Worm (Caenorhabditis elegans) whole organism, L2 larva: ENCODE results near the gene nhr-119.

Experiments
- aly-2 ChIP-seq: fragments of 150-350 bp; optimal IDR thresholded peaks from 2 replicates; lab custom pipeline; 2014; ENCODE audit warnings: missing biosample characterization, missing genetic modification characterization
- ama-1 ChIP-seq: fragments of 150-350 bp; optimal IDR thresholded peaks from 2 replicates; lab custom pipeline; 2018; ENCODE audit warnings: inconsistent platforms
- blmp-1 ChIP-seq: sonication (generic microtip); optimal IDR thresholded peaks from 2 replicates; lab custom pipeline; 2017; ENCODE audit warnings: missing genetic modification characterization, mild to moderate bottlenecking, missing compliant biosample characterization, antibody characterized with exemption, moderate library complexity; ENCODE audit not compliant: insufficient read depth
- ceh-16 ChIP-seq: fragments of 150-350 bp; optimal IDR thresholded peaks from 2 replicates; lab custom pipeline; 2014; ENCODE audit warnings: missing biosample characterization, missing genetic modification characterization
- elt-3 ChIP-seq: sonication (generic microtip); optimal IDR thresholded peaks from 2 replicates; lab custom pipeline; 2017; ENCODE audit warnings: missing biosample characterization, missing genetic modification characterization
- fos-1 ChIP-seq: fragments of 150-350 bp; optimal IDR thresholded peaks from 2 replicates; lab custom pipeline; 2014; ENCODE audit warnings: missing biosample characterization, missing genetic modification characterization
- mbf-1 ChIP-seq: sonication (generic microtip); optimal IDR thresholded peaks from 2 replicates; lab custom pipeline; 2017; ENCODE audit warnings: missing biosample characterization, missing genetic modification characterization
- mdl-1 ChIP-seq, 2 experiments: fragments of 150-350 bp in 1 of 2; sonication (generic microtip) in 1 of 2; optimal IDR thresholded peaks; 2 replicates each; lab custom pipeline; 2017; ENCODE audit warnings: missing biosample characterization in 2 of 2, missing genetic modification characterization in 2 of 2
- nhr-237 ChIP-seq: fragments of 150-350 bp; optimal IDR thresholded peaks from 2 replicates; lab custom pipeline; 2014; ENCODE audit warnings: missing biosample characterization, missing genetic modification characterization
- unc-62 ChIP-seq: fragments of 150-350 bp; optimal IDR thresholded peaks from 2 replicates; lab custom pipeline; 2014; ENCODE audit warnings: missing biosample characterization, missing genetic modification reagents, missing genetic modification characterization
- ztf-11 ChIP-seq: sonication (generic microtip); optimal IDR thresholded peaks from 2 replicates; lab custom pipeline; 2017; ENCODE audit warnings: missing biosample characterization, missing genetic modification characterization
- ztf-4 ChIP-seq: fragments of 150-350 bp; optimal IDR thresholded peaks from 2 replicates; lab custom pipeline; 2014; ENCODE audit warnings: missing biosample characterization, missing genetic modification characterization

DNA sequence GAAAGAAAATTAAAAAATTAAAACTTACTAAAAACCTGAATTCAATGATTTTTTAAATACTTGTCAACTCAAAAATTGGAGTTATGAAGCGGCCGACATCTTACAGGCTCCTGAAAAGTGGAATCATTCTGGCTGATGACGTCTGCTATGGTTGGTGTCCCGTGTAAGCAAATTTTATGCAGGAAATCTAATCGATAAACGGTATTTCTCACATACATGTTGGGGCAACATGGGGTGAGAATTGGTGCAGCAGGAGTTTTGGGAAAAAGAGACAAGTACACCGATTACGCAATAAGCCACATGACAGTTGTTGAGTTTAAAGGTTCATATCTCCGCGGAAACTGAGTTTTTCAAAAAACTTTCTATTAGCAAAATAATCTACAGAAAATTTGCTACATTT lies 15.0 kb upstream of the nhr-119 start, which contains the start of gene K12H6.2:
- TF ChIP-seq mbf-1 (tag; lab: Kevin White, UChicago) = no peak
- TF ChIP-seq ztf-11 (tag; lab: Kevin White, UChicago) = no peak
- TF ChIP-seq ztf-4 (tag; lab: Kevin White, UChicago) = no peak
- no peak for TF ChIP-seq aly-2 (tag; lab: Kevin White, UChicago)
- no peak for TF ChIP-seq unc-62 (GFP tag; lab: Kevin White, UChicago)
- no peak for TF ChIP-seq blmp-1 (tag; lab: Kevin White, UChicago)
- TF ChIP-seq ama-1 (lab: Kevin White, UChicago) = no peak
- no peak for TF ChIP-seq nhr-237 (tag; lab: Kevin White, UChicago)
- TF ChIP-seq mdl-1 (tag; optimal IDR thresholded peaks at IDR 0.05; lab: Kevin White, UChicago) = no peak
- TF ChIP-seq fos-1 (tag; lab: Kevin White, UChicago) = no peak
- no peak for TF ChIP-seq ceh-16 (tag; lab: Kevin White, UChicago)
- TF ChIP-seq elt-3 (tag; lab: Kevin White, UChicago) = no peak
